Fruit fly (Drosophila melanogaster) whole organism, prepupa: Measurements from ENCODE around the gene CG13380.

Source experiments
- Blimp-1 ChIP-seq: fragments of 200-800 bp; sonication (Bioruptor generic); optimal IDR thresholded peaks from 3 replicates; lab custom pipeline; 2017; ENCODE audit warnings: missing biosample characterization, missing genetic modification characterization, mild to moderate bottlenecking, moderate library complexity, missing genetic modification reagents
- CG10631 ChIP-seq: fragments of 200-800 bp; sonication (Bioruptor generic); optimal IDR thresholded peaks from 2 replicates; lab custom pipeline; 2016; ENCODE audit warnings: missing biosample characterization, missing genetic modification characterization
- CG10669 ChIP-seq: fragments of 200-800 bp; sonication (Bioruptor generic); optimal IDR thresholded peaks from 3 replicates; lab custom pipeline; 2018; ENCODE audit warnings: missing biosample characterization, mild to moderate bottlenecking, missing genetic modification characterization, moderate library complexity
- CG11294 ChIP-seq: fragments of 200-800 bp; sonication (Bioruptor generic); IDR thresholded peaks from 2 replicates; pipeline ENCODE4 v1.3.6; 2022; ENCODE audit warnings: missing biosample characterization, missing genetic modification characterization
- CG11902 ChIP-seq: fragments of 200-800 bp; sonication (Bioruptor generic); optimal IDR thresholded peaks from 3 replicates; lab custom pipeline; 2016; ENCODE audit warnings: missing biosample characterization, missing genetic modification characterization
- CG15336 ChIP-seq: fragments of 200-800 bp; sonication (Bioruptor generic); IDR thresholded peaks from 2 replicates; pipeline ENCODE4 v1.3.6; 2022; ENCODE audit warnings: missing biosample characterization, missing genetic modification characterization
- CG1621 ChIP-seq: fragments of 200-800 bp; sonication (Bioruptor generic); optimal IDR thresholded peaks from 3 replicates; lab custom pipeline; 2018; ENCODE audit warnings: missing biosample characterization, mild to moderate bottlenecking, missing genetic modification characterization
- CG31627 ChIP-seq: fragments of 200-800 bp; sonication (Bioruptor generic); optimal IDR thresholded peaks from 3 replicates; lab custom pipeline; 2016; ENCODE audit warnings: missing biosample characterization, missing genetic modification characterization
- CG32006 ChIP-seq: fragments of 200-800 bp; sonication (Bioruptor generic); optimal IDR thresholded peaks from 3 replicates; lab custom pipeline; 2017; ENCODE audit warnings: missing biosample characterization, mild to moderate bottlenecking, missing genetic modification characterization
- CG3919 ChIP-seq: fragments of 200-800 bp; sonication (Bioruptor generic); optimal IDR thresholded peaks from 3 replicates; lab custom pipeline; 2016; ENCODE audit warnings: missing biosample characterization, missing genetic modification characterization
- CG6163 ChIP-seq: fragments of 200-800 bp; sonication (Bioruptor generic); IDR thresholded peaks from 3 replicates; pipeline ENCODE4 v1.3.6; 2022; ENCODE audit warnings: missing biosample characterization, missing genetic modification characterization
- CG6792 ChIP-seq: fragments of 200-800 bp; sonication (Bioruptor generic); optimal IDR thresholded peaks from 3 replicates; lab custom pipeline; 2016; ENCODE audit warnings: missing biosample characterization, missing genetic modification characterization
- CG6808 ChIP-seq: fragments of 200-800 bp; sonication (Bioruptor generic); optimal IDR thresholded peaks from 3 replicates; lab custom pipeline; 2017; ENCODE audit warnings: missing biosample characterization, missing genetic modification characterization, mild to moderate bottlenecking, moderate library complexity, missing genetic modification reagents
- CG6854 ChIP-seq: fragments of 200-800 bp; sonication (Bioruptor generic); optimal IDR thresholded peaks from 2 replicates; lab custom pipeline; 2017; ENCODE audit warnings: missing biosample characterization, mild to moderate bottlenecking, missing genetic modification characterization
- CG7368 ChIP-seq: fragments of 200-800 bp; sonication (Bioruptor generic); optimal IDR thresholded peaks from 3 replicates; lab custom pipeline; 2016; ENCODE audit warnings: missing biosample characterization, missing genetic modification characterization
- CG8632 ChIP-seq: fragments of 200-800 bp; sonication (Bioruptor generic); optimal IDR thresholded peaks from 3 replicates; lab custom pipeline; 2016; ENCODE audit warnings: missing biosample characterization, missing genetic modification characterization
- CG9139 ChIP-seq: fragments of 200-800 bp; sonication (Bioruptor generic); optimal IDR thresholded peaks from 3 replicates; lab custom pipeline; 2017; ENCODE audit warnings: missing biosample characterization, mild to moderate bottlenecking, missing genetic modification characterization
- Eip78C ChIP-seq: fragments of 200-800 bp; sonication (Bioruptor generic); peaks from one replicate; lab custom pipeline; 2016; ENCODE audit warnings: missing biosample characterization, missing genetic modification characterization
- Ets96B ChIP-seq: fragments of 200-800 bp; optimal IDR thresholded peaks from 2 replicates; lab custom pipeline; 2019; ENCODE audit warnings: missing biosample characterization, mild to moderate bottlenecking, missing genetic modification characterization, moderate library complexity
- Hr38 ChIP-seq: sonication (Bioruptor generic); optimal IDR thresholded peaks from 2 replicates; lab custom pipeline; 2016; ENCODE audit warnings: missing biosample characterization, missing genetic modification characterization
- Hr39 ChIP-seq: fragments of 200-800 bp; sonication (Bioruptor generic); optimal IDR thresholded peaks from 2 replicates; lab custom pipeline; 2016; ENCODE audit warnings: missing biosample characterization, missing genetic modification characterization
- Hr4 ChIP-seq: fragments of 200-800 bp; sonication (Bioruptor generic); optimal IDR thresholded peaks from 3 replicates; lab custom pipeline; 2016; ENCODE audit warnings: missing biosample characterization, missing genetic modification characterization
- Lpt ChIP-seq: fragments of 200-800 bp; sonication (Bioruptor generic); optimal IDR thresholded peaks from 3 replicates; lab custom pipeline; 2016; ENCODE audit warnings: missing biosample characterization, missing genetic modification characterization
- Met ChIP-seq: fragments of 200-800 bp; sonication (Bioruptor generic); optimal IDR thresholded peaks from 3 replicates; lab custom pipeline; 2016; ENCODE audit warnings: missing biosample characterization, missing genetic modification characterization
- Smox ChIP-seq: fragments of 200-800 bp; sonication (Bioruptor generic); optimal IDR thresholded peaks from 3 replicates; lab custom pipeline; 2016; ENCODE audit warnings: missing biosample characterization, missing genetic modification characterization
- Sox102F ChIP-seq: fragments of 200-800 bp; sonication (Bioruptor generic); optimal IDR thresholded peaks from 2 replicates; lab custom pipeline; 2016; ENCODE audit warnings: missing biosample characterization, mild to moderate bottlenecking, missing genetic modification characterization
- Sox14 ChIP-seq: fragments of 200-800 bp; sonication (Bioruptor generic); optimal IDR thresholded peaks from 3 replicates; lab custom pipeline; 2016; ENCODE audit warnings: missing biosample characterization, missing genetic modification characterization
- achi ChIP-seq: fragments of 200-800 bp; sonication (Bioruptor generic); optimal IDR thresholded peaks from 3 replicates; lab custom pipeline; 2016; ENCODE audit warnings: missing biosample characterization, missing genetic modification characterization
- acj6 ChIP-seq: fragments of 200-800 bp; sonication (Bioruptor generic); optimal IDR thresholded peaks from 3 replicates; lab custom pipeline; 2016; ENCODE audit warnings: missing biosample characterization, missing genetic modification characterization
- dac ChIP-seq: fragments of 200-800 bp; sonication (Bioruptor generic); optimal IDR thresholded peaks from 2 replicates; lab custom pipeline; 2017; ENCODE audit warnings: missing biosample characterization, mild to moderate bottlenecking, missing genetic modification characterization
- eg ChIP-seq: fragments of 200-800 bp; sonication (Bioruptor generic); IDR thresholded peaks from 3 replicates; pipeline ENCODE4 v1.3.6; 2022; ENCODE audit warnings: missing biosample characterization, missing genetic modification characterization
- fkh ChIP-seq: fragments of 200-800 bp; sonication (Bioruptor generic); optimal IDR thresholded peaks from 3 replicates; lab custom pipeline; 2017; ENCODE audit warnings: missing biosample characterization, mild to moderate bottlenecking, missing genetic modification characterization, moderate library complexity
- net ChIP-seq: fragments of 200-800 bp; sonication (Bioruptor generic); optimal IDR thresholded peaks from 3 replicates; lab custom pipeline; 2016; ENCODE audit warnings: missing biosample characterization, missing genetic modification characterization
- pdm3 ChIP-seq: fragments of 200-800 bp; sonication (Bioruptor generic); optimal IDR thresholded peaks from 3 replicates; lab custom pipeline; 2016; ENCODE audit warnings: missing biosample characterization, missing genetic modification characterization
- salr ChIP-seq, 2 experiments: fragments of 200-800 bp; sonication (Bioruptor generic); optimal IDR thresholded peaks; 3 replicates each; lab custom pipeline; 2016 to 2018; ENCODE audit warnings: missing biosample characterization in 2 of 2, missing genetic modification characterization in 2 of 2, mild to moderate bottlenecking in 1 of 2
- spab ChIP-seq: fragments of 200-800 bp; sonication (Bioruptor generic); optimal IDR thresholded peaks from 2 replicates; lab custom pipeline; 2017; ENCODE audit warnings: missing biosample characterization, mild to moderate bottlenecking, missing genetic modification characterization, missing genetic modification reagents
- ss ChIP-seq, 2 experiments: fragments of 200-800 bp; sonication (Bioruptor generic); optimal IDR thresholded peaks; 2 replicates in 1 of 2; 3 replicates in 1 of 2; lab custom pipeline; 2017 to 2018; ENCODE audit warnings: mild to moderate bottlenecking in 2 of 2, missing biosample characterization in 2 of 2, missing genetic modification characterization in 2 of 2, moderate library complexity in 1 of 2
- topi ChIP-seq: fragments of 200-800 bp; sonication (Bioruptor generic); optimal IDR thresholded peaks from 3 replicates; lab custom pipeline; 2016; ENCODE audit warnings: missing biosample characterization, missing genetic modification characterization
- vri ChIP-seq: fragments of 200-800 bp; sonication (Bioruptor generic); optimal IDR thresholded peaks from 3 replicates; lab custom pipeline; 2016; ENCODE audit warnings: missing biosample characterization, mild to moderate bottlenecking, missing genetic modification characterization

CG13380 gene

DNA sequence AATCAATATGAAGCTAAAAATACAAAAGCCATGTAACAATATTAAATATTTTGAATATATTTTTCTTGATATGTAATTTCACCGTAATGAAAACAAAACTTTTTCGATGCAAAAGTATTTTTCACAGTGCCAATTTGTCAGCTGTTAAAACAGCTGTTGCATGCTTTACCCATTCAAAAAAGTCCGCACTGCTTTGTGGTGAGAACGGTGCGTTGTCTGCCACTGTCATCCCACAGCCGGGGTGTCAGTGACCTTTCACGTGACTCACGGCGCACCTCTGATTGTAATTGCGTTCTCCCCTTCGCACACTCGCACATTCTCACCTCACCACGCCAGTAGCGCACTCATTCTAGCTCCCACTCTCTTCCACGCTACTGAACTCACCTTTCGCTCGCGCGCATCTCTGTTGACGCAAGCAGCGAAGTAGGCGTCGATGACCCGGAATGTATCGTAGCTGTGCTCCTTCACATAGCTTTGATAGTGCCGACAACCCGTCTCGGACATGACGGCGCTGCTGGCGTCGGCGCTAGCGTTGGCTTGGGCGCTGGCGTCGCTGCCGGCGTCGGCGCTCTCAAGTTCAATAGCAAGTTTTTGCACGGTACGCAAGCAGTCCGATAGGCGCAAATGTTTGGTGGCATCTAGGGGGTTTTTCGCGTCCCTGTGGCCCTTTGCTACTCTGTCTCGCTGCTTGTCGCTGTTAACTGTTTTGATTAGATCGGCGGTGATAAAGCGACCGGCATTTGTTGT lies 3.4 kb upstream of the CG13380 start (continued):
- TF ChIP-seq Hr39 (GFP tag; lab: Kevin White, UChicago) (peak; percentile 8), acj6 (GFP tag; lab: Kevin White, UChicago) (peak; percentile 48), Hr4 (peak; percentile 35), CG6163 (GFP tag; lab: Robert Waterston, UW) (peak; percentile 22; the same call in 1 of the 3 replicates), CG9139 (GFP tag; lab: Kevin White, UChicago) (no peak), CG6808 (GFP tag; lab: Kevin White, UChicago) (peak; percentile 3), Eip78C (GFP tag; lab: Kevin White, UChicago) (peak; percentile 67), eg (peak; percentile 31; the same call in 2 of the 3 replicates), pdm3 (GFP tag; lab: Kevin White, UChicago) (peak; percentile 48), CG6854 (GFP tag; lab: Kevin White, UChicago) (no peak), CG15336 (GFP tag; lab: Robert Waterston, UW) (peak; percentile 64), Sox102F (GFP tag; lab: Kevin White, UChicago) (peak; percentile 46), CG32006 (GFP tag; lab: Kevin White, UChicago) (no peak), ss (GFP tag; optimal IDR thresholded peaks at IDR 0.05; lab: Kevin White, UChicago) (peak in 1 of 2 experiments; percentile 6), CG1621 (tag; lab: Kevin White, UChicago) (peak; percentile 63), CG3919 (GFP tag; lab: Kevin White, UChicago) (peak; percentile 54), CG6792 (GFP tag; lab: Kevin White, UChicago) (peak; percentile 54), Hr38 (GFP tag; lab: Kevin White, UChicago) (no peak), vri (GFP tag; lab: Kevin White, UChicago) (peak; percentile 44), CG10631 (GFP tag; lab: Kevin White, UChicago) (peak; percentile 9), CG10669 (GFP tag; lab: Kevin White, UChicago) (no peak), Lpt (GFP tag; lab: Kevin White, UChicago) (peak; percentile 27), CG8632 (GFP tag; lab: Kevin White, UChicago) (no peak), CG11294 (0 out of 2 replicates have a peak, but pooled peaks have one; percentile 12), achi (peak; percentile 44), CG7368 (GFP tag; lab: Kevin White, UChicago) (peak; percentile 27), Smox (peak; percentile 54)

dm6 chr3L:18611600-18611999 lies 6.1 kb downstream of the CG13380 start, which contains the start of gene CG32199:
Gene CG32199 (plus strand): TSS chr3L:18611900.
- TF ChIP-seq spab (GFP tag; lab: Kevin White, UChicago), result no peak

DNA sequence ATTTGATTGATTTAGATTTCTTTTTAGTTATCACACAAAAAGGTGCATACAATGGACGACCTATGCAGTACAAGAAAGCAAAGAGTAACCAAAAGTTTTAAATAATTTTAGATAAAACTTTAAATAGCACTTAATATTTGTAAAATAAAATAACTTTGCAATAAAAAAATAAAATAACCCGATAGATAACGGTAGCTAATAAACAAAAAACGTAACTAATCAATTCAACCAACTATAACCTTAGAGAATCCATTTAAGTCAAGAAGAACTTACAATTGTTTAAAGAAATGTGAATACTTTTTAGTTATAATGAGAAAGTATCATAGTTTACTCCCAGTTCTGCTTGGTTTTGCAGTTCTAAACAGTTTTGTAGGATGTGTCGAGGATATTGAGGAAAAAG lies 8.4 kb downstream of the CG13380 start, which contains the start of gene CG32201:
CG32201 (plus strand) TSS at position 301 of the 400 bp plus-strand sequence.
- no peak for TF ChIP-seq Hr4
- no peak for TF ChIP-seq CG9139 (GFP tag; lab: Kevin White, UChicago)
- TF ChIP-seq Hr39 (GFP tag; lab: Kevin White, UChicago), result no peak
- no peak for TF ChIP-seq Sox102F (GFP tag; lab: Kevin White, UChicago)
- TF ChIP-seq CG8632 (GFP tag; lab: Kevin White, UChicago), result no peak
- TF ChIP-seq CG6808 (GFP tag; lab: Kevin White, UChicago), result no peak
- TF ChIP-seq Lpt (GFP tag; lab: Kevin White, UChicago), result no peak
- TF ChIP-seq CG11294, result no peak

dm6 chr3L:18607162-18607561 lies 10.6 kb downstream of the CG13380 start, which contains the start of gene CG18231:
Gene CG18231 (plus strand): TSS chr3L:18607462.
- TF ChIP-seq eg (no peak), ss (GFP tag; optimal IDR thresholded peaks at IDR 0.05; lab: Kevin White, UChicago) (no peak), fkh (GFP tag; lab: Kevin White, UChicago) (no peak), dac (GFP tag; lab: Kevin White, UChicago) (no peak), Sox14 (GFP tag; lab: Kevin White, UChicago) (no peak), CG11902 (GFP tag; lab: Kevin White, UChicago) (no peak), CG11294 (no peak), Met (GFP tag; lab: Kevin White, UChicago) (no peak), Ets96B (tag; lab: Kevin White, UChicago) (no peak), CG31627 (GFP tag; lab: Kevin White, UChicago) (no peak), Hr4 (no peak), vri (GFP tag; lab: Kevin White, UChicago) (no peak), topi (GFP tag; lab: Kevin White, UChicago) (no peak), CG6808 (GFP tag; lab: Kevin White, UChicago) (no peak), salr (GFP tag; optimal IDR thresholded peaks at IDR 0.05; lab: Kevin White, UChicago) (no peak), Smox (no peak), net (no peak), CG15336 (GFP tag; lab: Robert Waterston, UW) (no peak), Blimp-1 (GFP tag; lab: Kevin White, UChicago) (no peak), acj6 (GFP tag; lab: Kevin White, UChicago) (no peak)
